Fruit fly (Drosophila melanogaster) whole organism, embryonic: ENCODE measurements around the gene CG12522.

Source experiments
- ATbp ChIP-seq: fragments of 200-800 bp; sonication (Bioruptor generic); optimal IDR thresholded peaks from 2 replicates; lab custom pipeline; 2017; ENCODE audit warnings: missing biosample characterization, mild to moderate bottlenecking, missing genetic modification characterization, missing genetic modification reagents
- Abd-B ChIP-seq: fragments of 200-800 bp; sonication (Bioruptor generic); optimal IDR thresholded peaks from 2 replicates; lab custom pipeline; 2018; ENCODE audit warnings: missing biosample characterization, mild to moderate bottlenecking, missing genetic modification characterization, moderate library complexity
- Atf6 ChIP-seq: fragments of 200-800 bp; sonication (Bioruptor generic); IDR thresholded peaks from 2 replicates; pipeline ENCODE4 v1.3.6; 2022; ENCODE audit warnings: missing biosample characterization, missing genetic modification characterization
- CG10366 ChIP-seq: fragments of 200-800 bp; sonication (Bioruptor generic); IDR thresholded peaks from 2 replicates; pipeline ENCODE4 v1.3.6; 2022; ENCODE audit warnings: missing biosample characterization, missing genetic modification characterization
- CG11723 ChIP-seq: fragments of 200-800 bp; sonication (Bioruptor generic); optimal IDR thresholded peaks from 2 replicates; lab custom pipeline; 2017; ENCODE audit warnings: missing biosample characterization, mild to moderate bottlenecking, missing genetic modification characterization
- CG1233 ChIP-seq: fragments of 200-800 bp; sonication (Bioruptor generic); optimal IDR thresholded peaks from 4 replicates; lab custom pipeline; 2018; ENCODE audit warnings: missing biosample characterization, mild to moderate bottlenecking, missing genetic modification characterization
- CG13624 ChIP-seq: fragments of 200-800 bp; sonication (Bioruptor generic); optimal IDR thresholded peaks from 2 replicates; lab custom pipeline; 2016; ENCODE audit warnings: missing biosample characterization, missing genetic modification characterization
- CG13894 ChIP-seq: fragments of 200-800 bp; sonication (Bioruptor generic); optimal IDR thresholded peaks from 3 replicates; lab custom pipeline; 2018; ENCODE audit warnings: missing biosample characterization, mild to moderate bottlenecking, missing genetic modification characterization, moderate library complexity
- CG14710 ChIP-seq: fragments of 200-800 bp; sonication (Bioruptor generic); optimal IDR thresholded peaks from 3 replicates; lab custom pipeline; 2019; ENCODE audit warnings: missing biosample characterization, mild to moderate bottlenecking, missing genetic modification characterization, moderate library complexity
- CG16779 ChIP-seq: fragments of 200-800 bp; sonication (Bioruptor generic); IDR thresholded peaks from 2 replicates; pipeline ENCODE4 v1.3.6; 2022; ENCODE audit warnings: missing biosample characterization, missing genetic modification characterization
- CG2202 ChIP-seq: fragments of 200-800 bp; sonication (Bioruptor generic); optimal IDR thresholded peaks from 2 replicates; lab custom pipeline; 2018; ENCODE audit warnings: missing biosample characterization, mild to moderate bottlenecking, missing genetic modification characterization
- CG2678 ChIP-seq: fragments of 200-800 bp; sonication (Bioruptor generic); optimal IDR thresholded peaks from 3 replicates; lab custom pipeline; 2019; ENCODE audit warnings: missing biosample characterization, mild to moderate bottlenecking, missing genetic modification characterization, moderate library complexity
- CG30431 ChIP-seq: fragments of 200-800 bp; sonication (Bioruptor generic); optimal IDR thresholded peaks from 2 replicates; lab custom pipeline; 2017; ENCODE audit warnings: missing biosample characterization, missing genetic modification characterization
- CG32767 ChIP-seq: fragments of 200-800 bp; sonication (Bioruptor generic); IDR thresholded peaks from 2 replicates; pipeline ENCODE4 v1.3.6; 2022; ENCODE audit warnings: missing biosample characterization, missing genetic modification characterization
- CG6683 ChIP-seq: fragments of 200-800 bp; sonication (Bioruptor generic); optimal IDR thresholded peaks from 2 replicates; lab custom pipeline; 2017; ENCODE audit warnings: missing biosample characterization, mild to moderate bottlenecking, missing genetic modification characterization, missing genetic modification reagents
- CG6791 ChIP-seq: fragments of 200-800 bp; sonication (Bioruptor generic); IDR thresholded peaks from 3 replicates; pipeline ENCODE4 v1.3.6; 2022; ENCODE audit warnings: missing biosample characterization, missing genetic modification characterization; ENCODE audit not compliant: partially characterized antibody
- CG7372 ChIP-seq: fragments of 200-800 bp; sonication (Bioruptor generic); IDR thresholded peaks from 2 replicates; pipeline ENCODE4 v1.3.6; 2022; ENCODE audit warnings: missing biosample characterization, missing genetic modification characterization
- CG7839 ChIP-seq: fragments of 200-800 bp; sonication (Bioruptor generic); optimal IDR thresholded peaks from 3 replicates; lab custom pipeline; 2018; ENCODE audit warnings: missing biosample characterization, mild to moderate bottlenecking, missing genetic modification characterization, moderate library complexity
- CG9437 ChIP-seq: fragments of 200-800 bp; sonication (Bioruptor generic); optimal IDR thresholded peaks from 2 replicates; lab custom pipeline; 2018; ENCODE audit warnings: missing biosample characterization, mild to moderate bottlenecking, missing genetic modification characterization
- Chrac-16 ChIP-seq: fragments of 200-800 bp; sonication (Bioruptor generic); optimal IDR thresholded peaks from 3 replicates; lab custom pipeline; 2016; ENCODE audit warnings: missing biosample characterization, missing genetic modification characterization
- CkIIα-i1 ChIP-seq: fragments of 200-800 bp; sonication (Bioruptor generic); IDR thresholded peaks from 2 replicates; pipeline ENCODE4 v1.3.6; 2022; ENCODE audit warnings: missing biosample characterization, missing genetic modification characterization
- CrebB ChIP-seq: fragments of 200-800 bp; sonication (Bioruptor generic); optimal IDR thresholded peaks from 3 replicates; lab custom pipeline; 2018; ENCODE audit warnings: missing biosample characterization, mild to moderate bottlenecking, missing genetic modification characterization
- Dad ChIP-seq: fragments of 200-800 bp; sonication (Bioruptor generic); optimal IDR thresholded peaks from 3 replicates; lab custom pipeline; 2016; ENCODE audit warnings: missing biosample characterization, missing genetic modification characterization
- Dek ChIP-seq: fragments of 200-800 bp; sonication (Bioruptor generic); optimal IDR thresholded peaks from 3 replicates; lab custom pipeline; 2019; ENCODE audit warnings: missing biosample characterization, mild to moderate bottlenecking, missing genetic modification characterization, moderate library complexity
- Dref ChIP-seq: fragments of 200-800 bp; sonication (Bioruptor generic); IDR thresholded peaks from 2 replicates; pipeline ENCODE4 v1.3.6; 2022; ENCODE audit warnings: missing biosample characterization, missing genetic modification characterization
- E2f1 ChIP-seq: fragments of 200-800 bp; sonication (Bioruptor generic); IDR thresholded peaks from 2 replicates; pipeline ENCODE4 v1.3.6; 2022; ENCODE audit warnings: missing biosample characterization, missing genetic modification characterization
- HLH3B ChIP-seq: fragments of 200-800 bp; sonication (Bioruptor generic); IDR thresholded peaks from 2 replicates; pipeline ENCODE4 v1.3.6; 2022; ENCODE audit warnings: missing biosample characterization, missing genetic modification characterization
- HmgZ ChIP-seq: fragments of 200-800 bp; sonication (Bioruptor generic); optimal IDR thresholded peaks from 2 replicates; lab custom pipeline; 2018; ENCODE audit warnings: missing biosample characterization, mild to moderate bottlenecking, missing genetic modification characterization
- Lhr ChIP-seq: fragments of 200-800 bp; sonication (Bioruptor generic); optimal IDR thresholded peaks from 3 replicates; lab custom pipeline; 2017; ENCODE audit warnings: mild to moderate bottlenecking, missing biosample characterization, missing genetic modification reagents, missing genetic modification characterization
- MTF-1 ChIP-seq: fragments of 200-800 bp; sonication (Bioruptor generic); optimal IDR thresholded peaks from 2 replicates; lab custom pipeline; 2018; ENCODE audit warnings: missing biosample characterization, mild to moderate bottlenecking, missing genetic modification characterization, borderline replicate concordance
- Nf-YC ChIP-seq: fragments of 200-800 bp; optimal IDR thresholded peaks from 3 replicates; lab custom pipeline; 2019; ENCODE audit warnings: missing biosample characterization, mild to moderate bottlenecking, missing genetic modification characterization, moderate library complexity
- Oaz ChIP-seq: fragments of 200-800 bp; sonication (Bioruptor generic); IDR thresholded peaks from 2 replicates; pipeline ENCODE4 v1.3.6; 2022; ENCODE audit warnings: missing biosample characterization, missing genetic modification characterization
- PHDP ChIP-seq: fragments of 200-800 bp; sonication (Bioruptor generic); optimal IDR thresholded peaks from 3 replicates; lab custom pipeline; 2018; ENCODE audit warnings: missing biosample characterization, mild to moderate bottlenecking, missing genetic modification characterization, moderate library complexity
- Pdp1 ChIP-seq, 2 experiments: fragments of 200-800 bp; sonication (Bioruptor generic); optimal IDR thresholded peaks; 3 replicates each; lab custom pipeline; 2016; ENCODE audit warnings: missing biosample characterization in 2 of 2, missing genetic modification characterization in 2 of 2, mild to moderate bottlenecking in 1 of 2, moderate library complexity in 1 of 2
- eve ChIP-seq, 2 experiments: fragments of >200 bp; optimal IDR thresholded peaks; 2 replicates each; lab custom pipeline; 2017; ENCODE audit warnings: missing biosample characterization in 2 of 2, missing genetic modification characterization in 2 of 2
- fru ChIP-seq: fragments of >200 bp; optimal IDR thresholded peaks from 2 replicates; lab custom pipeline; 2017
- fu2 ChIP-seq: fragments of 200-800 bp; sonication (Bioruptor generic); optimal IDR thresholded peaks from 2 replicates; lab custom pipeline; 2016; ENCODE audit warnings: missing biosample characterization, missing genetic modification characterization
- h ChIP-seq: fragments of >200 bp; optimal IDR thresholded peaks from 2 replicates; lab custom pipeline; 2017
- hkb ChIP-seq, 2 experiments: fragments of 200-800 bp in 1 of 2; fragments of >200 bp in 1 of 2; sonication (Bioruptor generic) in 1 of 2; IDR thresholded peaks in 1 of 2; optimal IDR thresholded peaks in 1 of 2; 2 replicates each; pipeline versions ENCODE4 v1.3.6 to Lab custom; 2017 to 2022; ENCODE audit warnings: missing biosample characterization in 1 of 2, missing genetic modification characterization in 1 of 2
- ind ChIP-seq: fragments of 200-800 bp; sonication (Bioruptor generic); optimal IDR thresholded peaks from 3 replicates; lab custom pipeline; 2016; ENCODE audit warnings: missing biosample characterization, missing genetic modification characterization
- kay ChIP-seq: fragments of 200-800 bp; sonication (Bioruptor generic); optimal IDR thresholded peaks from 2 replicates; lab custom pipeline; 2016; ENCODE audit warnings: missing biosample characterization, missing genetic modification characterization
- ken ChIP-seq: fragments of 200-800 bp; sonication (Bioruptor generic); IDR thresholded peaks from 3 replicates; pipeline ENCODE4 v1.3.6; 2022; ENCODE audit warnings: missing biosample characterization, missing genetic modification characterization
- lmd ChIP-seq: fragments of 200-800 bp; sonication (Bioruptor generic); IDR thresholded peaks from 2 replicates; pipeline ENCODE4 v1.3.6; 2022; ENCODE audit warnings: missing biosample characterization, missing genetic modification characterization
- lola ChIP-seq, 3 experiments: fragments of >200 bp in 2 of 3; fragments of 200-800 bp in 1 of 3; sonication (Bioruptor generic) in 1 of 3; optimal IDR thresholded peaks; 2 replicates each; lab custom pipeline; 2017 to 2019; ENCODE audit warnings: missing biosample characterization in 3 of 3, missing genetic modification characterization in 3 of 3, mild to moderate bottlenecking in 1 of 3, moderate library complexity in 1 of 3
- odd ChIP-seq: fragments of 200-800 bp; sonication (Bioruptor generic); optimal IDR thresholded peaks from 2 replicates; lab custom pipeline; 2017; ENCODE audit warnings: missing biosample characterization, mild to moderate bottlenecking, missing genetic modification characterization
- onecut ChIP-seq: fragments of 200-800 bp; sonication (Bioruptor generic); IDR thresholded peaks from 2 replicates; pipeline ENCODE4 v1.3.6; 2022; ENCODE audit warnings: missing biosample characterization, missing genetic modification characterization
- pan ChIP-seq, 4 experiments: fragments of >200 bp in 3 of 4; fragments of 200-800 bp in 1 of 4; sonication (Bioruptor generic) in 1 of 4; optimal IDR thresholded peaks in 3 of 4; IDR thresholded peaks in 1 of 4; 2 replicates each; pipeline versions ENCODE4 v1.3.6 to Lab custom; 2017 to 2022; ENCODE audit warnings: missing biosample characterization in 2 of 4, missing genetic modification characterization in 2 of 4, mixed read lengths in 1 of 4
- pb ChIP-seq: fragments of 200-800 bp; sonication (Bioruptor generic); optimal IDR thresholded peaks from 3 replicates; lab custom pipeline; 2016; ENCODE audit warnings: missing biosample characterization, missing genetic modification characterization
- pita ChIP-seq: fragments of 200-800 bp; sonication (Bioruptor generic); optimal IDR thresholded peaks from 2 replicates; lab custom pipeline; 2017; ENCODE audit warnings: missing biosample characterization, mild to moderate bottlenecking, missing genetic modification characterization
- usp ChIP-seq: fragments of >200 bp; optimal IDR thresholded peaks from 2 replicates; lab custom pipeline; 2017; ENCODE audit warnings: missing biosample characterization, missing genetic modification characterization

Gene CG12522

DNA sequence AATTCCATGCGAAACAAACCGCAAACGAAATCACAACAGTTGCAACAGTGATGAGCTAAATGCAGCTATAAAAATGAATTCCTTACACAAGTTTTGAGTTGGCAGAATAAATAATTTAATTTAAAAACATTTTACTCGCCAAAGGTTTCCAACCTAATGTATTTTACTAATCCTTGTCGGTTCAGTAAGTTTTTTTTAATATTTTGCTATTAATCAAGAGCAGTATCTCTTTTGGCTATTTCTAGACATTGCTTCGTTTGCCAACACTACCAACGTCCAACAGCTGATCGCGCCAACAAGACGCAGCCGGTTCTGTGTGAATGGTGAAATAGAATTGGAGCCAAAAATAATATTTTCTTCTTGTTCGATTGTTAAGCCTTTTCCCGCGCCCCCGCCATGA is 43.3 kb upstream of the CG12522 start, which contains the start of the genes CG32075, CG45101 and SuUR (continued):
- no peak for TF ChIP-seq Dref
- no peak for TF ChIP-seq usp (GFP tag; lab: Kevin White, UChicago)
- TF ChIP-seq Dad (GFP tag; lab: Kevin White, UChicago), result peak; percentile 88
- TF ChIP-seq Chrac-16 (GFP tag; lab: Kevin White, UChicago), result peak; percentile 93
- TF ChIP-seq CG30431 (GFP tag; lab: Kevin White, UChicago), result peak; percentile 81
- TF ChIP-seq ind, result peak; percentile 89
- peak; percentile 71 for TF ChIP-seq hkb (optimal IDR thresholded peaks at IDR 0.05; lab: Kevin White, UChicago)
- peak; percentile 86 for TF ChIP-seq hkb (GFP tag; IDR thresholded peaks at IDR 0.05; lab: Robert Waterston, UW)
- no peak for TF ChIP-seq pita (GFP tag; lab: Kevin White, UChicago)
- TF ChIP-seq CG6791 (GFP tag; lab: Robert Waterston, UW), result no peak
- peak; percentile 87 for TF ChIP-seq CG2678 (tag; lab: Kevin White, UChicago)
- TF ChIP-seq ATbp (GFP tag; lab: Kevin White, UChicago), result peak; percentile 60
- peak; percentile 43 for TF ChIP-seq pb (GFP tag; lab: Kevin White, UChicago)
- TF ChIP-seq MTF-1 (GFP tag; lab: Kevin White, UChicago), result no peak
- peak; percentile 52 for TF ChIP-seq odd (GFP tag; lab: Kevin White, UChicago)
- TF ChIP-seq CG2202 (tag; lab: Kevin White, UChicago), result peak; percentile 59
- peak; percentile 78 for TF ChIP-seq Dek
- peak; percentile 89 for TF ChIP-seq ken (GFP tag; lab: Robert Waterston, UW)
- peak; percentile 87 to 90 for TF ChIP-seq Pdp1 (GFP tag; optimal IDR thresholded peaks at IDR 0.05; lab: Kevin White, UChicago)
- TF ChIP-seq pan (optimal IDR thresholded peaks at IDR 0.05; lab: Kevin White, UChicago), result no peak
- TF ChIP-seq pan (GFP tag; optimal IDR thresholded peaks at IDR 0.05 in 1 of 2, IDR thresholded peaks at IDR 0.05 in 1 of 2), result peak in 1 of 2 experiments; percentile 92
- peak; percentile 58 for TF ChIP-seq CrebB (tag; lab: Kevin White, UChicago)
- peak; percentile 86 for TF ChIP-seq Atf6 (GFP tag; lab: Robert Waterston, UW)
- TF ChIP-seq h, result no peak
- TF ChIP-seq CG7839 (tag; lab: Kevin White, UChicago), result peak; percentile 91
- peak; percentile 39 for TF ChIP-seq CG6683 (GFP tag; lab: Kevin White, UChicago)
- TF ChIP-seq lmd (GFP tag; lab: Robert Waterston, UW), result peak; percentile 88
- TF ChIP-seq CG32767 (GFP tag; lab: Robert Waterston, UW), result peak; percentile 80
- TF ChIP-seq Oaz (GFP tag; lab: Robert Waterston, UW), result peak; percentile 74
- TF ChIP-seq fu2 (GFP tag; lab: Kevin White, UChicago), result peak; percentile 85
- TF ChIP-seq lola (GFP tag; optimal IDR thresholded peaks at IDR 0.05; lab: Kevin White, UChicago), result peak in 1 of 3 experiments; percentile 86
- peak; percentile 90 for TF ChIP-seq E2f1
- peak; percentile 67 for TF ChIP-seq CG11723 (GFP tag; lab: Kevin White, UChicago)
- TF ChIP-seq CG1233, result peak; percentile 68
- TF ChIP-seq CG13624 (GFP tag; lab: Kevin White, UChicago), result peak; percentile 93
- no peak for TF ChIP-seq CkIIα-i1 (GFP tag; lab: Robert Waterston, UW)
- peak; percentile 80 for TF ChIP-seq CG7372 (GFP tag; lab: Robert Waterston, UW)
- peak; percentile 89 for TF ChIP-seq CG10366 (GFP tag; lab: Robert Waterston, UW)
- peak; percentile 51 for TF ChIP-seq Lhr (GFP tag; lab: Kevin White, UChicago)
- peak; percentile 78 for TF ChIP-seq Nf-YC (tag; lab: Kevin White, UChicago)
- TF ChIP-seq CG16779 (GFP tag; lab: Robert Waterston, UW), result peak; percentile 54; the same call in 1 of the 2 replicates
- peak; percentile 78 for TF ChIP-seq HLH3B
- peak; percentile 89 for TF ChIP-seq Abd-B
- peak; percentile 87 for TF ChIP-seq PHDP
- no peak for TF ChIP-seq CG13894 (tag; lab: Kevin White, UChicago)
- TF ChIP-seq HmgZ (tag; lab: Kevin White, UChicago), result peak; percentile 92
- TF ChIP-seq CG9437 (GFP tag; lab: Kevin White, UChicago), result peak; percentile 69
- peak; percentile 34; the same call in 1 of the 2 replicates for TF ChIP-seq onecut (GFP tag; lab: Robert Waterston, UW)
- TF ChIP-seq CG14710 (tag; lab: Kevin White, UChicago), result peak; percentile 63
- no peak for TF ChIP-seq fru (lab: Kevin White, UChicago)
- peak; percentile 78 for TF ChIP-seq kay
- TF ChIP-seq eve (GFP tag; optimal IDR thresholded peaks at IDR 0.05; lab: Kevin White, UChicago), result peak in 1 of 2 experiments; percentile 32
